Worm (Caenorhabditis elegans) whole organism, mixed stage, embryonic: Measurements from ENCODE around the gene ced-6.

Source experiments
- ces-1 ChIP-seq: fragments of 150-350 bp; optimal IDR thresholded peaks from 2 replicates; lab custom pipeline; 2014; ENCODE audit warnings: missing biosample characterization, missing genetic modification reagents, missing genetic modification characterization
- nhr-28 ChIP-seq: fragments of 150-350 bp; optimal IDR thresholded peaks from 2 replicates; lab custom pipeline; 2014; ENCODE audit warnings: missing biosample characterization, missing genetic modification characterization

ce11 chrIII:5568265-5568664, 27.3 kb upstream of the ced-6 start:
- no peak for TF ChIP-seq ces-1 (GFP tag; lab: Kevin White, UChicago)
- TF ChIP-seq nhr-28 (tag; lab: Kevin White, UChicago) = no peak
